Worm (Caenorhabditis elegans) whole organism, L4/young adult: ENCODE results near the gene thn-1.

Experiments
- W03F9.2 ChIP-seq: fragments of 150-350 bp; optimal IDR thresholded peaks from 2 replicates; lab custom pipeline; 2014; ENCODE audit warnings: missing biosample characterization, missing genetic modification characterization
- dao-5 ChIP-seq: sonication (generic microtip); optimal IDR thresholded peaks from 2 replicates; lab custom pipeline; 2016; ENCODE audit warnings: missing genotype, missing genetic modification characterization, moderate library complexity, missing compliant biosample characterization
- him-1 ChIP-seq: sonication (generic microtip); optimal IDR thresholded peaks from 2 replicates; lab custom pipeline; 2016; ENCODE audit warnings: missing genotype, missing genetic modification reagents, missing genetic modification characterization, missing compliant biosample characterization

Gene thn-1

ce11 chrIV:12404137-12404536, 24.3 kb downstream of the thn-1 start, which contains the start of gene gex-3:
TSS of gene gex-3 (plus strand) at chrIV:12404431.
- peak; percentile 94 for TF ChIP-seq W03F9.2
- TF ChIP-seq him-1 (tag; lab: Kevin White, UChicago) = no peak

- no peak for TF ChIP-seq him-1 (tag; lab: Kevin White, UChicago)
- no peak for TF ChIP-seq W03F9.2
- TF ChIP-seq dao-5 = no peak
These were observed 28.7 kb downstream of the thn-1 start, which contains the start of gene dsb-1 for ce11 chrIV:12408625-12409024. TSS of gene dsb-1 (plus strand) at chrIV:12408925.

DNA sequence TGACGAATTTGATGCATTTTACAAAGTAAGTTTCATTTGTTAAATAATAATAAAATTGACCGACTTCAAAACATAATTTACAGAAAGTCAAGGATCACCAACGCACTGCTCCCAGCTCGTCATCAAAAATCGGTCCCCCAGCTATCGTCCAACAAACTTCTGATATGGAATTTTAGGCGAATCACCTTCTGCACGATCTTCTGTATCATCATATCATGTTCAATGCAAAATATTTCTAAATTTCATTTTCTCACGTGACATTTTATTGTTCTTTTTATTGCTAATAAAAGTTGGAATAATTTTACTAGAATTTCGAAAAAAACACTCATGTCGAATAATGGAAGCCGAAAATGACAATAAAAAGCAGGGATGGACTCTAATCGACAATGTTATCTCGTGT, 30.3 kb downstream of the thn-1 start, which contains the start of gene acl-13:
Gene acl-13, plus strand, starts transcription at position 301 of the 400 bp plus-strand sequence.
- TF ChIP-seq him-1 (tag; lab: Kevin White, UChicago) = no peak
- no peak for TF ChIP-seq W03F9.2
- TF ChIP-seq dao-5 = no peak

DNA sequence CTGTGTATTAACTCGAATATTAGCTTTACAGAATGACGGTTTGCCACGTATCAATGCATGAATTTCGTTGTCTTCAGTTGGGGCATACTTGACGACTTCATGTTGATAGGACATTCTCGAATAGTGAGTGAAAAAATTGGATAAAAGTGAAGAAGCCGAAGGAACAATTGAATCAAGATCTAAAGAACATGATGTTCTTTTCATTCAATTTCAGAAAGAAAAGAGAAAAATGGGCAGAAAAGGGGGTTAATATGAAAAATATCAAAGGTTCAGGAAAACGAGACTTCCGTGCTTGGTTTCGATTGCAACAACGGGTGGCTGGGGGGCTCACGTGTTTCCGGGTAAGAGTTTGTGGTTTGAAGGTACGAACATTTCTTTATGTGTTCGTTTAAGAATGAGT, 34.7 kb downstream of the thn-1 start:
- TF ChIP-seq W03F9.2 = no peak
- no peak for TF ChIP-seq dao-5
- TF ChIP-seq him-1 (tag; lab: Kevin White, UChicago) = no peak

DNA sequence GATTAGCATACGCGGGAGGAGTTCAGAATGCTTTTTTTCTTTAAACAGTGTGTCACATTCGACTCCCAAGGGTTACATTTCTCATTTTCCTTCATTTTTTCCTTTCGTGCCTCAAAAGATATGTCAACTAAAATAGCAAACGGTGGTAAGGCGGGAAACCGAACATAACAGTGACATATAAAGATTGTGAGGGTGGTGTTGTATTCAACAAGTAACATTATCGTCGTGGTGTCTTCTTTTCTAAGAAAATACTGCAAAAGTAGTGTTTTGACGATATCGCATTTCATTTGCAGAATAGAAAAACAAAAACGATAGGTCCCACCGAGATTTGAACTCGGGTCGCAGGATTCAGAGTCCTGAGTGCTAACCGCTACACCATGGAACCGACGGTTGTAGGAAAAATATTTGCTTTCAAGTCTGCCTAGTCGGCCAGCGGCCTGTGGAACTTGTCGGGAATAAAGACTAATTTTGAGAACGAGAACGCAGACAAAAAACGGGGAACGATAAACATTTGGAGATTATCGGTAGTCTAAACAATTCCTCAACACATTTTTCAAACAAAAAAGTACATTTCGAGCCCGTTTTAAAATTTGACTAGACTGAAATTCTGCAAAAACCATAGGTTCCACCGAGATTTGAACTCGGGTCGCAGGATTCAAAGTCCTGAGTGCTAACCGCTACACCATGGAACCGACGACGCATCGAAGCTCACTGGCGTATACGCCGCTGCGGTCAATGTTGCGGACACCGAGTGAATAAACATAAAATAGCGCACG, 36.9 kb downstream of the thn-1 start:
- TF ChIP-seq W03F9.2 = no peak

- no peak for TF ChIP-seq W03F9.2
- peak; percentile 36 for TF ChIP-seq dao-5
- TF ChIP-seq him-1 (tag; lab: Kevin White, UChicago) = peak; percentile 52
These were observed 37.8 kb downstream of the thn-1 start, which contains the start of gene F08G5.3 for ce11 chrIV:12417536-12418195. TSS of gene F08G5.3 (minus strand) at chrIV:12417586.

DNA sequence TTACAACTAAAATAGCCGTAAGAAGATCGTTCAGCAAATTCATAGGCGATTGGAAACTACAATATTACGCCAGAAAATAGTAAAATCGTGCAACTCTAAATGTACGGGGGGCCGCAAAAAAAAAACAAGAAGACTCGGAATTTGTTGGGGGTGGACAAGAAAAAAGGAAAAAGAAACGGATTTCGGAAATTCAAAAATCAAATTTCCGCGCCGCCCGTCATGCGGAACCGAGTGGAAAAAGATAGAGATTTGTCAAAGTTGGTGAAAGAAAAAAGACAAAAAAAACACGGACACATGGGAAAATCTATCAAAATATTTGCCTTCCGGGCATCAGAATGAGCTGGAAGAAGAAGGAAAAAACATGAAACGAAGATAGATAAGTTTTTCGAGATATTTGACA, 39.4 kb downstream of the thn-1 start:
- TF ChIP-seq him-1 (tag; lab: Kevin White, UChicago) (no peak), W03F9.2 (no peak), dao-5 (no peak)

ce11 chrIV:12420455-12420854, 40.6 kb downstream of the thn-1 start, which contains the start of gene ugt-65:
TSS of gene ugt-65 (plus strand) at chrIV:12420683.
- TF ChIP-seq him-1 (tag; lab: Kevin White, UChicago) = no peak
- no peak for TF ChIP-seq dao-5
- no peak for TF ChIP-seq W03F9.2

ce11 chrIV:12425595-12425994, 45.7 kb downstream of the thn-1 start:
- TF ChIP-seq W03F9.2 = no peak
- no peak for TF ChIP-seq dao-5
- TF ChIP-seq him-1 (tag; lab: Kevin White, UChicago) = no peak

DNA sequence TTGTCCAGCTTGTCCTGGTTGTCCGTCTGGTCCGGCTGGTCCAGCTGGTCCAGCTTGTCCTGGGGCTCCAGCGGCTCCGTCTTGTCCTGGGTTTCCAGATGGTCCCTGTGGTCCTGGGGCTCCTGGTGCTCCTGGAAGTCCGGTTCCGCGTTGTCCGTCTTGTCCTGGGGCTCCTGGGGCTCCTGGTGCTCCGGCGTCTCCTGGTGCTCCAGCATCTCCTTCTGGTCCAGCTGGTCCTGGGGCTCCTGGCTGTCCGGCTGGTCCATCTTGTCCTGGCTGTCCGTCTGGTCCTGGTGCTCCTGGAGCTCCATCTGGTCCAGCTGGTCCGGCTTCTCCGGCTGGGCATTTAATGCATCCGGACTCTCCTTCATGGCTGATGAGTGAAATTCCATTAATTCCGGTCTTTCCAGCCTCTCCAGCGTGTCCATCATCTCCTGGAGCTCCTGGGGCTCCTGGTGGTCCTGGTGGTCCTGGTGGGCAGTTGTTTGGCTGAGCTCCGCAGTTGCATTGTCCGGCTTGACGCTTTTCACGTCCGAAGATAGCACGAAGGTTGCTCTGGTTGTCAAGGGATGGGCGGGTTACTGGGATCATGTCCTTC, 47.9 kb downstream of the thn-1 start:
- TF ChIP-seq dao-5 = no peak
- no peak for TF ChIP-seq W03F9.2
- no peak for TF ChIP-seq him-1 (tag; lab: Kevin White, UChicago)

ce11 chrIV:12428467-12428866, 48.6 kb downstream of the thn-1 start, which contains the start of gene col-130:
TSS of gene col-130 (minus strand) at chrIV:12428516.
- TF ChIP-seq W03F9.2 (no peak), him-1 (tag; lab: Kevin White, UChicago) (no peak), dao-5 (no peak)

DNA sequence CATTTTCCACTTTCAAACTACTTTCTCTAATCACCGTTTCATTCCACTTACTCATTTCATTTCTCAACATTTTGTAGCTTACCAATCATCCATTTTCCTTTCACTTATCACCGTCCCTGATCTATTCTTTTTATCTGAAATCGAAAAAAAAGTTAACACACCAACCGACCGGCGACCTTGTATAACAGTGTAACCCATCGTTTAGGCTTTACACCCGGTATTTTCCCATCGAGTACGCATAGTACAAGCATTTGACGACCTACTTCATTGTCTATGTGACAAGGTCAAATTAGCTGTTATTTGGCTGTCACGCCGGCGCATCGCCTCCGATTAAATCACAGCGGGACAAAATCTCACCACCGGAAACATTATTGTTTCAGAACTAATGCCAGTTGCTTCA, 49.6 kb downstream of the thn-1 start:
- TF ChIP-seq him-1 (tag; lab: Kevin White, UChicago) (no peak), W03F9.2 (no peak), dao-5 (no peak)
